Worm (Caenorhabditis elegans) whole organism, midembryonic: ENCODE data around the gene F54H12.8.

Source experiments
- flt-1 ChIP-seq: fragments of 200-800 bp; sonication (Bioruptor generic); IDR thresholded peaks from 2 replicates; pipeline ENCODE4 v1.3.6; 2022; ENCODE audit warnings: missing genetic modification characterization, missing compliant biosample characterization
- med-1 ChIP-seq: sonication (generic microtip); optimal IDR thresholded peaks from 2 replicates; lab custom pipeline; 2017; ENCODE audit warnings: missing genetic modification characterization, mild to moderate bottlenecking, missing compliant biosample characterization, antibody characterized with exemption, missing genetic modification reagents; ENCODE audit not compliant: insufficient read depth
- ref-1 ChIP-seq: fragments of 200-800 bp; sonication (Bioruptor generic); conservative IDR thresholded peaks from 2 replicates; pipeline ENCODE4 v1.3.6; 2022; ENCODE audit warnings: missing genetic modification reagents, missing genetic modification characterization, missing compliant biosample characterization

DNA sequence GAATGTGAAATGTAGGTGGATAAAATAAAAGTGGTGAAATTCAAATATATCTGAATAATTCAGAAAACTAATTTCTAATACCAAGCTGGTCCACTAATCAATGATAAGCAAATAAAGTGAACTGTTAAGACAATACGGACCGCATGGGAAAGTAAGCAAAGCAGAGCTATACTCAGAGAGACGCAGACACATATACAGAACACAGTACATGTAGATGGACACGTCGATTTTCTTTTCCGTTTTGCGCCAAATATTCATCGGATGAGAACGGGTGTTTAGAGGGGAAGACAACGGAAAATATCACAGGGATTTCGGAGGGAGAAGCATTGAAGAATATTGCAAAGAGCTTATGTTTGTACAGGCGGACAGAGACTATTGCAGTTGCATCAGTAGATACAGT is 43.1 kb downstream of the F54H12.8 start:
- TF ChIP-seq flt-1 (GFP tag; lab: Robert Waterston, UW): no peak
- TF ChIP-seq med-1: no peak
- no peak for TF ChIP-seq ref-1 (GFP tag; lab: Robert Waterston, UW)
